Worm (Caenorhabditis elegans) whole organism, early embryonic: ENCODE data around the gene cdc-25.3.

Source experiments
- ama-1 ChIP-seq: fragments of 150-350 bp; optimal IDR thresholded peaks from 2 replicates; lab custom pipeline; 2014
- ceh-36 ChIP-seq: sonication (generic microtip); optimal IDR thresholded peaks from 2 replicates; lab custom pipeline; 2016; ENCODE audit warnings: missing genetic modification characterization, inconsistent platforms, missing compliant biosample characterization
- ets-7 ChIP-seq: sonication (generic microtip); optimal IDR thresholded peaks from 2 replicates; lab custom pipeline; 2016; ENCODE audit warnings: missing genotype, missing genetic modification characterization, missing compliant biosample characterization
- flt-1 ChIP-seq: fragments of 200-800 bp; sonication (Bioruptor generic); IDR thresholded peaks from 2 replicates; pipeline ENCODE4 v1.3.6; 2022; ENCODE audit warnings: missing genetic modification characterization, missing compliant biosample characterization
- hmbx-1 ChIP-seq: sonication (generic microtip); optimal IDR thresholded peaks from 2 replicates; lab custom pipeline; 2016; ENCODE audit warnings: mild to moderate bottlenecking, missing genetic modification characterization, missing compliant biosample characterization
- hnd-1 ChIP-seq: sonication (generic microtip); optimal IDR thresholded peaks from 2 replicates; lab custom pipeline; 2016; ENCODE audit warnings: missing genetic modification characterization, missing compliant biosample characterization

ce11 chrIII:8929723-8930122 is 12.0 kb upstream of the cdc-25.3 start, which contains the start of gene arrd-15:
- TF ChIP-seq ama-1 (lab: Kevin White, UChicago): no peak
- no peak for TF ChIP-seq hnd-1 (tag; lab: Kevin White, UChicago)
- no peak for TF ChIP-seq flt-1 (GFP tag; lab: Robert Waterston, UW)
- no peak for TF ChIP-seq ets-7 (tag; lab: Kevin White, UChicago)
- no peak for TF ChIP-seq ceh-36 (tag; lab: Kevin White, UChicago)
- no peak for TF ChIP-seq hmbx-1 (tag; lab: Kevin White, UChicago)
